Fruit fly (Drosophila melanogaster) whole organism, pupa: ENCODE measurements around the gene CG4218.

Experiments used
- CG10348 ChIP-seq: fragments of 200-800 bp; sonication (Bioruptor generic); IDR thresholded peaks from 2 replicates; pipeline ENCODE4 v1.3.6; 2022; ENCODE audit warnings: missing biosample characterization, missing genetic modification characterization
- CG12605 ChIP-seq: fragments of 200-800 bp; sonication (Bioruptor generic); IDR thresholded peaks from 2 replicates; pipeline ENCODE4 v1.3.6; 2022; ENCODE audit warnings: missing biosample characterization, missing genetic modification characterization
- CG13204 ChIP-seq: fragments of 200-800 bp; sonication (Bioruptor generic); optimal IDR thresholded peaks from 2 replicates; lab custom pipeline; 2018; ENCODE audit warnings: missing biosample characterization, mild to moderate bottlenecking, missing genetic modification characterization, moderate library complexity
- CG14655 ChIP-seq: fragments of 200-800 bp; sonication (Bioruptor generic); optimal IDR thresholded peaks from 3 replicates; lab custom pipeline; 2017; ENCODE audit warnings: mild to moderate bottlenecking, missing biosample characterization, missing genetic modification reagents, missing genetic modification characterization
- CG15710 ChIP-seq: fragments of 200-800 bp; sonication (Bioruptor generic); optimal IDR thresholded peaks from 2 replicates; lab custom pipeline; 2018; ENCODE audit warnings: missing biosample characterization, mild to moderate bottlenecking, missing genetic modification characterization, moderate library complexity
- CG17806 ChIP-seq: fragments of 200-800 bp; sonication (Bioruptor generic); optimal IDR thresholded peaks from 2 replicates; lab custom pipeline; 2018; ENCODE audit warnings: missing biosample characterization, mild to moderate bottlenecking, missing genetic modification characterization, moderate library complexity
- CG32121 ChIP-seq: fragments of 200-800 bp; sonication (Bioruptor generic); IDR thresholded peaks from 2 replicates; pipeline ENCODE4 v1.3.6; 2022; ENCODE audit warnings: missing biosample characterization, missing genetic modification characterization
- CG34367 ChIP-seq: fragments of 200-800 bp; sonication (Bioruptor generic); optimal IDR thresholded peaks from 2 replicates; lab custom pipeline; 2018; ENCODE audit warnings: missing biosample characterization, mild to moderate bottlenecking, missing genetic modification characterization
- CG4496 ChIP-seq: fragments of 200-800 bp; sonication (Bioruptor generic); IDR thresholded peaks from 3 replicates; pipeline ENCODE4 v1.3.6; 2022; ENCODE audit warnings: missing biosample characterization, missing genetic modification characterization
- CG8159 ChIP-seq: fragments of 200-800 bp; sonication (Bioruptor generic); optimal IDR thresholded peaks from 3 replicates; lab custom pipeline; 2018; ENCODE audit warnings: missing biosample characterization, mild to moderate bottlenecking, missing genetic modification characterization, moderate library complexity
- CG8301 ChIP-seq: fragments of 200-800 bp; sonication (Bioruptor generic); optimal IDR thresholded peaks from 2 replicates; lab custom pipeline; 2018; ENCODE audit warnings: missing biosample characterization, mild to moderate bottlenecking, missing genetic modification characterization
- CG9948 ChIP-seq: fragments of 200-800 bp; sonication (Bioruptor generic); optimal IDR thresholded peaks from 2 replicates; lab custom pipeline; 2018; ENCODE audit warnings: missing biosample characterization, mild to moderate bottlenecking, missing genetic modification characterization, moderate library complexity
- D1 ChIP-seq: fragments of 200-800 bp; sonication (Bioruptor generic); optimal IDR thresholded peaks from 2 replicates; lab custom pipeline; 2018; ENCODE audit warnings: missing biosample characterization, mild to moderate bottlenecking, missing genetic modification characterization, moderate library complexity
- EcR ChIP-seq: fragments of 200-800 bp; sonication (Bioruptor generic); optimal IDR thresholded peaks from 3 replicates; lab custom pipeline; 2019; ENCODE audit warnings: missing biosample characterization, missing genetic modification characterization, mild to moderate bottlenecking, moderate library complexity, missing genetic modification reagents
- Ets98B ChIP-seq: fragments of 200-800 bp; sonication (Bioruptor generic); IDR thresholded peaks from 2 replicates; pipeline ENCODE4 v1.3.6; 2022; ENCODE audit warnings: missing biosample characterization, missing genetic modification characterization
- Pif1A ChIP-seq: fragments of 200-800 bp; sonication (Bioruptor generic); optimal IDR thresholded peaks from 3 replicates; lab custom pipeline; 2016; ENCODE audit warnings: missing biosample characterization, missing genetic modification characterization
- Pif1B ChIP-seq: fragments of 200-800 bp; sonication (Bioruptor generic); optimal IDR thresholded peaks from 3 replicates; lab custom pipeline; 2016; ENCODE audit warnings: missing biosample characterization, missing genetic modification characterization
- Snoo ChIP-seq: fragments of 200-800 bp; sonication (Bioruptor generic); optimal IDR thresholded peaks from 3 replicates; lab custom pipeline; 2017; ENCODE audit warnings: missing biosample characterization, mild to moderate bottlenecking, missing genetic modification characterization, inconsistent platforms
- fd96Ca ChIP-seq: fragments of 200-800 bp; sonication (Bioruptor generic); IDR thresholded peaks from 3 replicates; pipeline ENCODE4 v1.3.6; 2022; ENCODE audit warnings: missing biosample characterization, missing genetic modification characterization
- gl ChIP-seq: fragments of 200-800 bp; sonication (Bioruptor generic); optimal IDR thresholded peaks from 2 replicates; lab custom pipeline; 2018; ENCODE audit warnings: missing biosample characterization, mild to moderate bottlenecking, missing genetic modification characterization
- rn ChIP-seq: fragments of 200-800 bp; sonication (Bioruptor generic); IDR thresholded peaks from 2 replicates; pipeline ENCODE4 v1.3.6; 2022; ENCODE audit warnings: missing biosample characterization, missing genetic modification characterization

Gene CG4218

dm6 chr2L:14540539-14541106 is 8.3 kb downstream of the CG4218 start:
- peak; percentile 12 for TF ChIP-seq gl (tag; lab: Kevin White, UChicago)
- TF ChIP-seq EcR (GFP tag; lab: Kevin White, UChicago) = peak; percentile 69
- TF ChIP-seq Snoo (tag; lab: Kevin White, UChicago) = no peak

- no peak for TF ChIP-seq CG14655 (GFP tag; lab: Kevin White, UChicago)
- TF ChIP-seq CG32121 (GFP tag; lab: Robert Waterston, UW) = no peak
- no peak for TF ChIP-seq D1 (tag; lab: Kevin White, UChicago)
- TF ChIP-seq Pif1B (GFP tag; lab: Kevin White, UChicago) = no peak
- no peak for TF ChIP-seq CG9948
- no peak for TF ChIP-seq CG8301 (tag; lab: Kevin White, UChicago)
- no peak for TF ChIP-seq CG15710 (tag; lab: Kevin White, UChicago)
Measured at dm6 chr2L:14539872-14540524, 8.9 kb downstream of the CG4218 start.

dm6 chr2L:14538853-14539358 is 10.0 kb downstream of the CG4218 start:
- TF ChIP-seq CG8301 (tag; lab: Kevin White, UChicago) = no peak
- peak; percentile 7 for TF ChIP-seq Pif1A (GFP tag; lab: Kevin White, UChicago)

dm6 chr2L:14537432-14538221 is 11.3 kb downstream of the CG4218 start:
- TF ChIP-seq CG17806 = no peak
- no peak for TF ChIP-seq CG8159 (tag; lab: Kevin White, UChicago)
- no peak for TF ChIP-seq CG10348

- peak; percentile 60 for TF ChIP-seq CG8159 (tag; lab: Kevin White, UChicago)
- TF ChIP-seq Snoo (tag; lab: Kevin White, UChicago) = no peak
- TF ChIP-seq rn (GFP tag; lab: Robert Waterston, UW) = no peak
Measured at dm6 chr2L:14536730-14537427, 12.0 kb downstream of the CG4218 start.

dm6 chr2L:14533419-14534253 is 15.3 kb downstream of the CG4218 start:
- TF ChIP-seq gl (tag; lab: Kevin White, UChicago) (no peak), CG4496 (GFP tag; lab: Robert Waterston, UW) (no peak), CG12605 (GFP tag; lab: Robert Waterston, UW) (no peak), CG32121 (GFP tag; lab: Robert Waterston, UW) (no peak), CG10348 (no peak), Pif1B (GFP tag; lab: Kevin White, UChicago) (no peak), D1 (tag; lab: Kevin White, UChicago) (no peak), CG15710 (tag; lab: Kevin White, UChicago) (no peak), EcR (GFP tag; lab: Kevin White, UChicago) (no peak), Pif1A (GFP tag; lab: Kevin White, UChicago) (no peak)

- TF ChIP-seq gl (tag; lab: Kevin White, UChicago) = no peak
- no peak for TF ChIP-seq CG12605 (GFP tag; lab: Robert Waterston, UW)
- no peak for TF ChIP-seq CG17806
- TF ChIP-seq CG9948 = no peak
- TF ChIP-seq CG8159 (tag; lab: Kevin White, UChicago) = no peak
- no peak for TF ChIP-seq Pif1B (GFP tag; lab: Kevin White, UChicago)
- no peak for TF ChIP-seq Ets98B (GFP tag; lab: Robert Waterston, UW)
- no peak for TF ChIP-seq D1 (tag; lab: Kevin White, UChicago)
- TF ChIP-seq Pif1A (GFP tag; lab: Kevin White, UChicago) = no peak
- TF ChIP-seq CG14655 (GFP tag; lab: Kevin White, UChicago) = no peak
- no peak for TF ChIP-seq CG10348
- TF ChIP-seq fd96Ca = no peak
- TF ChIP-seq CG4496 (GFP tag; lab: Robert Waterston, UW) = no peak
- TF ChIP-seq CG13204 (GFP tag; lab: Kevin White, UChicago) = no peak
- TF ChIP-seq CG34367 = no peak
- no peak for TF ChIP-seq Snoo (tag; lab: Kevin White, UChicago)
- TF ChIP-seq EcR (GFP tag; lab: Kevin White, UChicago) = no peak
- no peak for TF ChIP-seq CG32121 (GFP tag; lab: Robert Waterston, UW)
Measured at dm6 chr2L:14532822-14533336, 16.0 kb downstream of the CG4218 start.
